Fruit fly (Drosophila melanogaster): ENCODE data around the gene GstD9.
A peak's percentile ranks its signal among the peaks of the same experiment; 100 is the strongest.

GstD9 gene

DNA sequence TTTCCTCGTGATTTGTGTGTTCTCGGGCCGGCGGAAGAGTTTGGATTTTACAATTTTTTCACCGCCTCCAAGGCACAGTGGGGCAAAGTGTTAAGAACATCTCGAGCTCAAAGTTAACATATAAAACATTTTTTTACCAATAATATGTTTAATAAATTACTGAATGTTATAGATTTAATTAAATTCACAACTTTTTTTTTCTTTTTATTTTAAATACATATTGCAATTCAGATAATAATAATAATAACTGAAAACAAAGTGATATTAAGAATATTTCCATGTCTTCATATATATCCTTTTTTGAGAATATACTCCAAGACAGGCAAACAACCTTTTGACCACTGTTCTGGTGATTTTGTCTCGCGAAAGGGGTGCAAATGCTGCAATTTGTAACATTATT is 21.4 kb downstream of the GstD9 start:
- TF ChIP-seq CG18262 (tag; optimal IDR thresholded peaks at IDR 0.05) (peak; percentile 60), tup (GFP tag; optimal IDR thresholded peaks at IDR 0.05) (no peak), CG10267 (tag; optimal IDR thresholded peaks at IDR 0.05) (peak; percentile 13), chif (GFP tag; optimal IDR thresholded peaks at IDR 0.05) (no peak), prd (optimal IDR thresholded peaks at IDR 0.05) (no peak), prd (GFP tag; IDR thresholded peaks at IDR 0.05) (peak; percentile 32; the same call in 1 of the 3 replicates), Rx (GFP tag; IDR thresholded peaks at IDR 0.05) (no peak), Sox102F (GFP tag; optimal IDR thresholded peaks at IDR 0.05) (peak; percentile 37), CG17361 (GFP tag; IDR thresholded peaks at IDR 0.05) (0 out of 3 replicates have a peak, but pooled peaks have one; percentile 36), lola (GFP tag; optimal IDR thresholded peaks at IDR 0.05) (peak in 1 of 3 experiments; percentile 17), Awh (GFP tag; IDR thresholded peaks at IDR 0.05) (no peak), Fer2 (tag; optimal IDR thresholded peaks at IDR 0.05) (no peak), CG14050 (GFP tag; IDR thresholded peaks at IDR 0.05) (no peak), HLH54F (GFP tag; optimal IDR thresholded peaks at IDR 0.05) (no peak), dati (GFP tag; IDR thresholded peaks at IDR 0.05) (no peak), sens (GFP tag) (peak; percentile 30), CG13775 (GFP tag; optimal IDR thresholded peaks at IDR 0.05) (no peak), CG31441 (GFP tag; IDR thresholded peaks at IDR 0.05) (peak; percentile 62; the same call in 1 of the 2 replicates), grau (tag; optimal IDR thresholded peaks at IDR 0.05) (peak; percentile 34), nerfin-1 (tag; optimal IDR thresholded peaks at IDR 0.05) (no peak), CG8290 (GFP tag; optimal IDR thresholded peaks at IDR 0.05) (no peak), CG8290 (tag; optimal IDR thresholded peaks at IDR 0.05) (no peak), CG17612 (GFP tag; IDR thresholded peaks at IDR 0.05) (no peak), BEAF-32 (GFP tag; optimal IDR thresholded peaks at IDR 0.05) (no peak), CG7556 (GFP tag; optimal IDR thresholded peaks at IDR 0.05) (peak; percentile 14), ase (GFP tag; IDR thresholded peaks at IDR 0.05) (no peak), sim (GFP tag; IDR thresholded peaks at IDR 0.05) (no peak), cato (GFP tag; optimal IDR thresholded peaks at IDR 0.05; ENCODE audit: borderline replicate concordance) (no peak), CG32767 (GFP tag; IDR thresholded peaks at IDR 0.05) (no peak), danr (GFP tag; IDR thresholded peaks at IDR 0.05) (no peak), Asciz (GFP tag; optimal IDR thresholded peaks at IDR 0.05) (no peak), Dfd (GFP tag; optimal IDR thresholded peaks at IDR 0.05) (no peak), CG30431 (GFP tag; optimal IDR thresholded peaks at IDR 0.05) (no peak), CG7372 (GFP tag; IDR thresholded peaks at IDR 0.05) (no peak), CG12769 (tag; optimal IDR thresholded peaks at IDR 0.05) (no peak), bsh (GFP tag; optimal IDR thresholded peaks at IDR 0.05) (peak in 1 of 2 experiments; percentile 31), br (optimal IDR thresholded peaks at IDR 0.05) (no peak), Side (GFP tag; optimal IDR thresholded peaks at IDR 0.05) (no peak), lmd (GFP tag; IDR thresholded peaks at IDR 0.05) (no peak), E2f1 (GFP tag; IDR thresholded peaks at IDR 0.05) (no peak), Dp (GFP tag; optimal IDR thresholded peaks at IDR 0.05) (no peak), lbe (GFP tag; optimal IDR thresholded peaks at IDR 0.05) (no peak), CG34224 (GFP tag; IDR thresholded peaks at IDR 0.05; ENCODE audit: partially characterized antibody) (no peak), CG7839 (tag; optimal IDR thresholded peaks at IDR 0.05) (peak; percentile 35), CG31224 (GFP tag; IDR thresholded peaks at IDR 0.05) (no peak), Sin3A (optimal IDR thresholded peaks at IDR 0.05) (no peak), Usf (GFP tag; optimal IDR thresholded peaks at IDR 0.05) (no peak), CG12104 (GFP tag; optimal IDR thresholded peaks at IDR 0.05) (peak; percentile 12), CG6689 (GFP tag; IDR thresholded peaks at IDR 0.05) (peak; percentile 48; the same call in 1 of the 2 replicates), CG6765 (GFP tag; optimal IDR thresholded peaks at IDR 0.05) (no peak), CG6813 (GFP tag; optimal IDR thresholded peaks at IDR 0.05) (no peak), CG6175 (GFP tag; IDR thresholded peaks at IDR 0.05) (no peak), ranshi (GFP tag; IDR thresholded peaks at IDR 0.05) (no peak)
